Fruit fly (Drosophila melanogaster) whole organism, embryonic: ENCODE results near the gene CG3032.
A peak's percentile ranks its signal among the peaks of the same experiment; 100 is the strongest.

Source experiments
- Antp ChIP-seq: fragments of 200-800 bp; sonication (Bioruptor generic); optimal IDR thresholded peaks from 3 replicates; lab custom pipeline; 2016; ENCODE audit warnings: missing biosample characterization, missing genetic modification characterization
- BEAF-32 ChIP-seq: fragments of 200-800 bp; sonication (Bioruptor generic); optimal IDR thresholded peaks from 3 replicates; lab custom pipeline; 2017; ENCODE audit warnings: missing biosample characterization, missing genetic modification characterization, mild to moderate bottlenecking, moderate library complexity, missing genetic modification reagents
- CG1024 ChIP-seq: fragments of 200-800 bp; sonication (Bioruptor generic); IDR thresholded peaks from 2 replicates; pipeline ENCODE4 v1.3.6; 2022; ENCODE audit warnings: missing biosample characterization, missing genetic modification characterization
- CG10565 ChIP-seq: fragments of 200-800 bp; sonication (Bioruptor generic); optimal IDR thresholded peaks from 3 replicates; lab custom pipeline; 2016; ENCODE audit warnings: missing biosample characterization, mild to moderate bottlenecking, missing genetic modification characterization
- CG10979 ChIP-seq: fragments of 200-800 bp; sonication (Bioruptor generic); optimal IDR thresholded peaks from 2 replicates; lab custom pipeline; 2018; ENCODE audit warnings: missing biosample characterization, mild to moderate bottlenecking, missing genetic modification characterization, moderate library complexity
- CG13296 ChIP-seq: fragments of 200-800 bp; sonication (Bioruptor generic); optimal IDR thresholded peaks from 3 replicates; lab custom pipeline; 2018; ENCODE audit warnings: missing biosample characterization, mild to moderate bottlenecking, missing genetic modification characterization
- CG14441 ChIP-seq: fragments of 200-800 bp; sonication (Bioruptor generic); IDR thresholded peaks from 2 replicates; pipeline ENCODE4 v1.3.6; 2022; ENCODE audit warnings: missing biosample characterization, missing genetic modification characterization
- CG14667 ChIP-seq: fragments of 200-800 bp; sonication (Bioruptor generic); IDR thresholded peaks from 2 replicates; pipeline ENCODE4 v1.3.6; 2022; ENCODE audit warnings: missing biosample characterization, missing genetic modification characterization
- CG15601 ChIP-seq: fragments of 200-800 bp; sonication (Bioruptor generic); optimal IDR thresholded peaks from 3 replicates; lab custom pipeline; 2019; ENCODE audit warnings: missing biosample characterization, mild to moderate bottlenecking, missing genetic modification characterization, moderate library complexity
- CG2875 ChIP-seq: fragments of 200-800 bp; sonication (Bioruptor generic); optimal IDR thresholded peaks from 2 replicates; lab custom pipeline; 2017; ENCODE audit warnings: missing biosample characterization, mild to moderate bottlenecking, missing genetic modification characterization, missing genetic modification reagents
- CG32532 ChIP-seq: fragments of 200-800 bp; sonication (Bioruptor generic); IDR thresholded peaks from 2 replicates; pipeline ENCODE4 v1.3.6; 2022; ENCODE audit warnings: missing biosample characterization, missing genetic modification characterization
- CG32767 ChIP-seq: fragments of 200-800 bp; sonication (Bioruptor generic); IDR thresholded peaks from 2 replicates; pipeline ENCODE4 v1.3.6; 2022; ENCODE audit warnings: missing biosample characterization, missing genetic modification characterization
- CG4707 ChIP-seq: fragments of 200-800 bp; sonication (Bioruptor generic); optimal IDR thresholded peaks from 2 replicates; lab custom pipeline; 2018; ENCODE audit warnings: missing biosample characterization, mild to moderate bottlenecking, missing genetic modification characterization, moderate library complexity
- CG5245 ChIP-seq: fragments of 200-800 bp; sonication (Bioruptor generic); optimal IDR thresholded peaks from 3 replicates; lab custom pipeline; 2016; ENCODE audit warnings: missing biosample characterization, missing genetic modification characterization
- CG6683 ChIP-seq: fragments of 200-800 bp; sonication (Bioruptor generic); optimal IDR thresholded peaks from 2 replicates; lab custom pipeline; 2017; ENCODE audit warnings: missing biosample characterization, mild to moderate bottlenecking, missing genetic modification characterization, missing genetic modification reagents
- CG6765 ChIP-seq: fragments of 200-800 bp; sonication (Bioruptor generic); optimal IDR thresholded peaks from 3 replicates; lab custom pipeline; 2017; ENCODE audit warnings: missing biosample characterization, mild to moderate bottlenecking, missing genetic modification characterization
- CG8944 ChIP-seq: fragments of 200-800 bp; sonication (Bioruptor generic); optimal IDR thresholded peaks from 3 replicates; lab custom pipeline; 2016; ENCODE audit warnings: missing biosample characterization, missing genetic modification characterization
- CG9609 ChIP-seq: fragments of 200-800 bp; sonication (Bioruptor generic); optimal IDR thresholded peaks from 3 replicates; lab custom pipeline; 2016; ENCODE audit warnings: missing biosample characterization, missing genetic modification characterization
- Chrac-16 ChIP-seq: fragments of 200-800 bp; sonication (Bioruptor generic); optimal IDR thresholded peaks from 3 replicates; lab custom pipeline; 2016; ENCODE audit warnings: missing biosample characterization, missing genetic modification characterization
- D19A ChIP-seq: fragments of 200-800 bp; optimal IDR thresholded peaks from 3 replicates; lab custom pipeline; 2019; ENCODE audit warnings: missing biosample characterization, mild to moderate bottlenecking, missing genetic modification characterization, moderate library complexity
- D19B ChIP-seq: fragments of 200-800 bp; sonication (Bioruptor generic); optimal IDR thresholded peaks from 2 replicates; lab custom pipeline; 2017; ENCODE audit warnings: missing biosample characterization, mild to moderate bottlenecking, missing genetic modification characterization
- Dref ChIP-seq: fragments of 200-800 bp; sonication (Bioruptor generic); IDR thresholded peaks from 2 replicates; pipeline ENCODE4 v1.3.6; 2022; ENCODE audit warnings: missing biosample characterization, missing genetic modification characterization
- GATAe ChIP-seq: fragments of 200-800 bp; sonication (Bioruptor generic); conservative IDR thresholded peaks from 2 replicates; pipeline ENCODE4 v1.3.6; 2022; ENCODE audit warnings: missing biosample characterization, missing genetic modification characterization
- HmgD ChIP-seq: fragments of 200-800 bp; sonication (Bioruptor generic); optimal IDR thresholded peaks from 3 replicates; lab custom pipeline; 2016; ENCODE audit warnings: missing biosample characterization, missing genetic modification characterization
- HmgZ ChIP-seq: fragments of 200-800 bp; sonication (Bioruptor generic); optimal IDR thresholded peaks from 2 replicates; lab custom pipeline; 2018; ENCODE audit warnings: missing biosample characterization, mild to moderate bottlenecking, missing genetic modification characterization
- Hmr ChIP-seq: fragments of 200-800 bp; sonication (Bioruptor generic); optimal IDR thresholded peaks from 3 replicates; lab custom pipeline; 2017; ENCODE audit warnings: mild to moderate bottlenecking, missing biosample characterization, missing genetic modification reagents, missing genetic modification characterization
- Nf-YB ChIP-seq: fragments of 200-800 bp; sonication (Bioruptor generic); optimal IDR thresholded peaks from 3 replicates; lab custom pipeline; 2019; ENCODE audit warnings: missing biosample characterization, mild to moderate bottlenecking, missing genetic modification characterization, moderate library complexity
- Sry-δ ChIP-seq: fragments of 200-800 bp; sonication (Bioruptor generic); optimal IDR thresholded peaks from 2 replicates; lab custom pipeline; 2016; ENCODE audit warnings: missing biosample characterization, missing genetic modification characterization
- Vsx1 ChIP-seq: fragments of 200-800 bp; sonication (Bioruptor generic); optimal IDR thresholded peaks from 2 replicates; lab custom pipeline; 2017; ENCODE audit warnings: missing biosample characterization, mild to moderate bottlenecking, missing genetic modification characterization, missing genetic modification reagents
- YL-1 ChIP-seq: fragments of 200-800 bp; sonication (Bioruptor generic); optimal IDR thresholded peaks from 3 replicates; lab custom pipeline; 2017; ENCODE audit warnings: missing biosample characterization, mild to moderate bottlenecking, missing genetic modification characterization
- ash1 ChIP-seq: fragments of 200-800 bp; sonication (Bioruptor generic); optimal IDR thresholded peaks from 2 replicates; lab custom pipeline; 2018; ENCODE audit warnings: missing biosample characterization, mild to moderate bottlenecking, missing genetic modification characterization
- bowl ChIP-seq: fragments of 200-800 bp; sonication (Bioruptor generic); IDR thresholded peaks from 2 replicates; pipeline ENCODE4 v1.3.6; 2022; ENCODE audit warnings: missing biosample characterization, missing genetic modification characterization
- br ChIP-seq: fragments of >200 bp; optimal IDR thresholded peaks from 2 replicates; lab custom pipeline; 2017
- bsh ChIP-seq, 2 experiments: fragments of 200-800 bp; sonication (Bioruptor generic); optimal IDR thresholded peaks; 2 replicates each; lab custom pipeline; 2017 to 2018; ENCODE audit warnings: mild to moderate bottlenecking in 2 of 2, missing biosample characterization in 2 of 2, missing genetic modification characterization in 2 of 2, moderate library complexity in 1 of 2
- crp ChIP-seq, 2 experiments: fragments of 200-800 bp; sonication (Bioruptor generic); optimal IDR thresholded peaks; 2 replicates in 1 of 2; 3 replicates in 1 of 2; lab custom pipeline; 2017; ENCODE audit warnings: missing biosample characterization in 2 of 2, missing genetic modification characterization in 2 of 2, mild to moderate bottlenecking in 1 of 2, moderate library complexity in 1 of 2
- hb ChIP-seq: fragments of 200-800 bp; sonication (Bioruptor generic); IDR thresholded peaks from 3 replicates; pipeline ENCODE4 v1.3.6; 2022; ENCODE audit warnings: missing biosample characterization, missing genetic modification characterization; ENCODE audit not compliant: partially characterized antibody
- lola ChIP-seq, 3 experiments: fragments of >200 bp in 2 of 3; fragments of 200-800 bp in 1 of 3; sonication (Bioruptor generic) in 1 of 3; optimal IDR thresholded peaks; 2 replicates each; lab custom pipeline; 2017 to 2019; ENCODE audit warnings: missing biosample characterization in 3 of 3, missing genetic modification characterization in 3 of 3, mild to moderate bottlenecking in 1 of 3, moderate library complexity in 1 of 3
- nmo ChIP-seq: fragments of 200-800 bp; sonication (Bioruptor generic); optimal IDR thresholded peaks from 2 replicates; lab custom pipeline; 2018; ENCODE audit warnings: missing biosample characterization, mild to moderate bottlenecking, missing genetic modification characterization, moderate library complexity
- pb ChIP-seq: fragments of 200-800 bp; sonication (Bioruptor generic); optimal IDR thresholded peaks from 3 replicates; lab custom pipeline; 2016; ENCODE audit warnings: missing biosample characterization, missing genetic modification characterization
- pho ChIP-seq: fragments of 200-800 bp; sonication (Bioruptor generic); optimal IDR thresholded peaks from 2 replicates; lab custom pipeline; 2016; ENCODE audit warnings: missing biosample characterization, missing genetic modification characterization
- pzg ChIP-seq: fragments of 200-800 bp; sonication (Bioruptor generic); optimal IDR thresholded peaks from 3 replicates; lab custom pipeline; 2018; ENCODE audit warnings: missing biosample characterization, mild to moderate bottlenecking, missing genetic modification characterization, moderate library complexity
- rib ChIP-seq: fragments of 200-800 bp; sonication (Bioruptor generic); IDR thresholded peaks from 2 replicates; pipeline ENCODE4 v1.3.6; 2022; ENCODE audit warnings: missing biosample characterization, missing genetic modification characterization
- sc ChIP-seq, 3 experiments: fragments of >200 bp in 2 of 3; fragments of 200-800 bp in 1 of 3; sonication (Bioruptor generic) in 1 of 3; optimal IDR thresholded peaks; 2 replicates in 2 of 3; 3 replicates in 1 of 3; lab custom pipeline; 2017; ENCODE audit warnings: mild to moderate bottlenecking in 1 of 3, missing biosample characterization in 1 of 3, missing genetic modification characterization in 1 of 3, missing genetic modification reagents in 1 of 3
- sna ChIP-seq: fragments of 200-800 bp; sonication (Bioruptor generic); IDR thresholded peaks from 2 replicates; pipeline ENCODE4 v1.3.6; 2022; ENCODE audit warnings: missing biosample characterization, missing genetic modification characterization; ENCODE audit not compliant: partially characterized antibody
- sob ChIP-seq: fragments of 200-800 bp; sonication (Bioruptor generic); IDR thresholded peaks from 2 replicates; pipeline ENCODE4 v1.3.6; 2022; ENCODE audit warnings: missing biosample characterization, missing genetic modification characterization
- unc-4 ChIP-seq: fragments of 200-800 bp; sonication (Bioruptor generic); IDR thresholded peaks from 2 replicates; pipeline ENCODE4 v1.3.6; 2022; ENCODE audit warnings: missing biosample characterization, missing genetic modification characterization; ENCODE audit not compliant: partially characterized antibody
- unpg ChIP-seq: fragments of 200-800 bp; sonication (Bioruptor generic); optimal IDR thresholded peaks from 3 replicates; lab custom pipeline; 2018; ENCODE audit warnings: missing biosample characterization, mild to moderate bottlenecking, missing genetic modification characterization, moderate library complexity
- vvl ChIP-seq: fragments of 200-800 bp; sonication (Bioruptor generic); IDR thresholded peaks from 2 replicates; pipeline ENCODE4 v1.3.6; 2022; ENCODE audit warnings: missing biosample characterization, missing genetic modification characterization
- zen ChIP-seq: fragments of 200-800 bp; sonication (Bioruptor generic); optimal IDR thresholded peaks from 3 replicates; lab custom pipeline; 2018; ENCODE audit warnings: missing biosample characterization, mild to moderate bottlenecking, missing genetic modification characterization, moderate library complexity

CG3032 gene

dm6 chrX:6993753-6994152 lies 19.9 kb downstream of the CG3032 start (continued):
- TF ChIP-seq CG10565 (GFP tag; lab: Kevin White, UChicago): no peak
- TF ChIP-seq sna (GFP tag; lab: Robert Waterston, UW): no peak
- peak; percentile 56 for TF ChIP-seq HmgZ (tag; lab: Kevin White, UChicago)
- peak; percentile 64 for TF ChIP-seq CG10979 (tag; lab: Kevin White, UChicago)
- TF ChIP-seq CG6683 (GFP tag; lab: Kevin White, UChicago): peak; percentile 8
- no peak for TF ChIP-seq pzg (GFP tag; lab: Kevin White, UChicago)
- TF ChIP-seq Vsx1 (GFP tag; lab: Kevin White, UChicago): no peak
- TF ChIP-seq HmgD (GFP tag; lab: Kevin White, UChicago): peak; percentile 34
- TF ChIP-seq CG9609: peak; percentile 38
- no peak for TF ChIP-seq sc (optimal IDR thresholded peaks at IDR 0.05; lab: Kevin White, UChicago)
- TF ChIP-seq sc (GFP tag; optimal IDR thresholded peaks at IDR 0.05; lab: Kevin White, UChicago): no peak
- TF ChIP-seq GATAe (GFP tag; lab: Robert Waterston, UW): peak; percentile 77
- TF ChIP-seq pho (GFP tag; lab: Kevin White, UChicago): peak; percentile 65
- no peak for TF ChIP-seq br (lab: Kevin White, UChicago)
- no peak for TF ChIP-seq crp (GFP tag; optimal IDR thresholded peaks at IDR 0.05; lab: Kevin White, UChicago)
- peak; percentile 75 for TF ChIP-seq nmo (GFP tag; lab: Kevin White, UChicago)
- TF ChIP-seq CG14441 (GFP tag; lab: Robert Waterston, UW): peak; percentile 91
- peak; percentile 56 for TF ChIP-seq CG1024
- TF ChIP-seq CG13296 (GFP tag; lab: Kevin White, UChicago): peak; percentile 35
- peak; percentile 55; the same call in 1 of the 2 replicates for TF ChIP-seq CG32767 (GFP tag; lab: Robert Waterston, UW)
- TF ChIP-seq YL-1 (GFP tag; lab: Kevin White, UChicago): peak; percentile 8
- peak; percentile 44 for TF ChIP-seq CG15601 (tag; lab: Kevin White, UChicago)
- TF ChIP-seq Nf-YB (GFP tag; lab: Kevin White, UChicago): no peak
- peak; percentile 29 for TF ChIP-seq CG5245
- peak; percentile 68 for TF ChIP-seq Antp (GFP tag; lab: Kevin White, UChicago)
- peak in 1 of 2 experiments; percentile 74 for TF ChIP-seq bsh (GFP tag; optimal IDR thresholded peaks at IDR 0.05; lab: Kevin White, UChicago)
- TF ChIP-seq CG32532 (GFP tag; lab: Robert Waterston, UW): peak; percentile 80
- TF ChIP-seq unc-4 (GFP tag; lab: Robert Waterston, UW): no peak
- TF ChIP-seq D19A: peak; percentile 25
- TF ChIP-seq hb (GFP tag; lab: Robert Waterston, UW): no peak
- peak; percentile 68 for TF ChIP-seq unpg (GFP tag; lab: Kevin White, UChicago)
- peak; percentile 66; the same call in 1 of the 2 replicates for TF ChIP-seq rib (GFP tag; lab: Robert Waterston, UW)
- peak; percentile 76 for TF ChIP-seq Hmr (GFP tag; lab: Kevin White, UChicago)
- no peak for TF ChIP-seq CG4707
- peak; percentile 56 for TF ChIP-seq zen (tag; lab: Kevin White, UChicago)
- peak; percentile 34 for TF ChIP-seq Sry-δ (GFP tag; lab: Kevin White, UChicago)
- TF ChIP-seq sob (GFP tag; lab: Robert Waterston, UW): peak; percentile 80
- TF ChIP-seq CG2875 (GFP tag; lab: Kevin White, UChicago): peak; percentile 49
- no peak for TF ChIP-seq ash1 (GFP tag; lab: Kevin White, UChicago)
- peak; percentile 89 for TF ChIP-seq vvl
- peak; percentile 71 for TF ChIP-seq CG8944
- TF ChIP-seq D19B: peak; percentile 55
- no peak for TF ChIP-seq BEAF-32 (GFP tag; lab: Kevin White, UChicago)
- TF ChIP-seq Dref (GFP tag; lab: Robert Waterston, UW): no peak
- TF ChIP-seq Chrac-16 (GFP tag; lab: Kevin White, UChicago): peak; percentile 45
- TF ChIP-seq pb (GFP tag; lab: Kevin White, UChicago): peak; percentile 20
- TF ChIP-seq CG6765 (GFP tag; lab: Kevin White, UChicago): no peak
- TF ChIP-seq bowl (GFP tag; lab: Robert Waterston, UW): peak; percentile 54; the same call in 1 of the 2 replicates
- peak; percentile 55 for TF ChIP-seq CG14667 (GFP tag; lab: Robert Waterston, UW)
- peak in 1 of 3 experiments; percentile 20 for TF ChIP-seq lola (GFP tag; optimal IDR thresholded peaks at IDR 0.05; lab: Kevin White, UChicago)
